Worm (Caenorhabditis elegans) whole organism, late embryonic: Measurements from ENCODE around the gene C09B9.7.

ENCODE experiments used
- C08G9.2 ChIP-seq: sonication (generic microtip); optimal IDR thresholded peaks from 2 replicates; lab custom pipeline; 2016; ENCODE audit warnings: mild to moderate bottlenecking, missing genetic modification characterization, moderate library complexity, missing compliant biosample characterization
- F13H6.1 ChIP-seq: sonication (generic microtip); optimal IDR thresholded peaks from 2 replicates; lab custom pipeline; 2016; ENCODE audit warnings: missing genetic modification characterization, missing compliant biosample characterization
- T23F11.4 ChIP-seq: fragments of 200-800 bp; sonication (Bioruptor generic); optimal IDR thresholded peaks from 2 replicates; lab custom pipeline; 2018; ENCODE audit warnings: mild to moderate bottlenecking, missing genetic modification characterization, missing compliant biosample characterization
- Y22D7AL.16 ChIP-seq: sonication (generic microtip); optimal IDR thresholded peaks from 2 replicates; lab custom pipeline; 2016; ENCODE audit warnings: missing genetic modification characterization, missing compliant biosample characterization
- ahr-1 ChIP-seq: sonication (generic microtip); optimal IDR thresholded peaks from 2 replicates; lab custom pipeline; 2016; ENCODE audit warnings: missing genetic modification characterization, missing compliant biosample characterization
- ama-1 ChIP-seq: fragments of 150-350 bp; optimal IDR thresholded peaks from 2 replicates; lab custom pipeline; 2014
- ceh-14 ChIP-seq: sonication (generic microtip); optimal IDR thresholded peaks from 2 replicates; lab custom pipeline; 2016; ENCODE audit warnings: missing genotype, missing genetic modification characterization, missing compliant biosample characterization
- ceh-18 ChIP-seq: sonication (generic microtip); optimal IDR thresholded peaks from 2 replicates; lab custom pipeline; 2016; ENCODE audit warnings: missing genetic modification characterization, missing compliant biosample characterization
- ceh-24 ChIP-seq: sonication (generic microtip); optimal IDR thresholded peaks from 2 replicates; lab custom pipeline; 2016; ENCODE audit warnings: mild to moderate bottlenecking, missing genetic modification characterization, missing compliant biosample characterization
- ceh-30 ChIP-seq: fragments of 150-350 bp; optimal IDR thresholded peaks from 2 replicates; lab custom pipeline; 2014; ENCODE audit warnings: missing biosample characterization, missing genetic modification characterization
- ceh-31 ChIP-seq: sonication (generic microtip); optimal IDR thresholded peaks from 2 replicates; lab custom pipeline; 2016; ENCODE audit warnings: missing genetic modification characterization, missing compliant biosample characterization
- ceh-6 ChIP-seq: fragments of 200-800 bp; sonication (Bioruptor generic); optimal IDR thresholded peaks from 2 replicates; lab custom pipeline; 2018; ENCODE audit warnings: mild to moderate bottlenecking, missing genetic modification characterization, missing compliant biosample characterization
- dmd-4 ChIP-seq: sonication (generic microtip); optimal IDR thresholded peaks from 2 replicates; lab custom pipeline; 2016; ENCODE audit warnings: borderline replicate concordance, missing genetic modification characterization, missing compliant biosample characterization
- elt-4 ChIP-seq: sonication (generic microtip); optimal IDR thresholded peaks from 2 replicates; lab custom pipeline; 2016; ENCODE audit warnings: missing genetic modification characterization, missing compliant biosample characterization
- eyg-1 ChIP-seq: sonication (generic microtip); optimal IDR thresholded peaks from 2 replicates; lab custom pipeline; 2016; ENCODE audit warnings: missing genotype, missing genetic modification characterization, missing compliant biosample characterization
- fkh-10 ChIP-seq: fragments of 150-350 bp; optimal IDR thresholded peaks from 2 replicates; lab custom pipeline; 2014; ENCODE audit warnings: missing biosample characterization, missing genetic modification reagents, missing genetic modification characterization
- fkh-6 ChIP-seq: sonication (generic microtip); optimal IDR thresholded peaks from 2 replicates; lab custom pipeline; 2016; ENCODE audit warnings: missing genetic modification characterization, missing compliant biosample characterization
- gmeb-2 ChIP-seq: sonication (generic microtip); optimal IDR thresholded peaks from 2 replicates; lab custom pipeline; 2016; ENCODE audit warnings: missing genetic modification characterization, inconsistent platforms, missing compliant biosample characterization
- hlh-13 ChIP-seq: fragments of 200-800 bp; sonication (Bioruptor generic); optimal IDR thresholded peaks from 2 replicates; lab custom pipeline; 2018; ENCODE audit warnings: mild to moderate bottlenecking, missing genetic modification characterization, missing compliant biosample characterization
- hlh-6 ChIP-seq: sonication (generic microtip); optimal IDR thresholded peaks from 2 replicates; lab custom pipeline; 2016; ENCODE audit warnings: missing genotype, missing genetic modification characterization, missing compliant biosample characterization
- hlh-8 ChIP-seq: sonication (generic microtip); optimal IDR thresholded peaks from 2 replicates; lab custom pipeline; 2016; ENCODE audit warnings: missing genotype, missing genetic modification characterization, missing compliant biosample characterization
- lim-6 ChIP-seq: sonication (generic microtip); optimal IDR thresholded peaks from 2 replicates; lab custom pipeline; 2016; ENCODE audit warnings: missing genetic modification characterization, missing compliant biosample characterization
- madf-2 ChIP-seq: sonication (generic microtip); optimal IDR thresholded peaks from 2 replicates; lab custom pipeline; 2017; ENCODE audit warnings: missing genetic modification characterization, missing compliant biosample characterization
- mec-3 ChIP-seq: sonication (generic microtip); optimal IDR thresholded peaks from 2 replicates; lab custom pipeline; 2016; ENCODE audit warnings: borderline replicate concordance, missing genetic modification characterization, missing compliant biosample characterization
- nfya-1 ChIP-seq: sonication (generic microtip); optimal IDR thresholded peaks from 2 replicates; lab custom pipeline; 2017; ENCODE audit warnings: missing genetic modification characterization, mild to moderate bottlenecking, missing compliant biosample characterization, antibody characterized with exemption, moderate library complexity
- nhr-11 ChIP-seq: fragments of 150-350 bp; optimal IDR thresholded peaks from 2 replicates; lab custom pipeline; 2014; ENCODE audit warnings: missing biosample characterization, missing genetic modification characterization
- npax-4 ChIP-seq: sonication (generic microtip); optimal IDR thresholded peaks from 2 replicates; lab custom pipeline; 2016; ENCODE audit warnings: missing genetic modification characterization, missing compliant biosample characterization
- pag-3 ChIP-seq: sonication (generic microtip); optimal IDR thresholded peaks from 2 replicates; lab custom pipeline; 2016; ENCODE audit warnings: missing compliant biosample characterization, missing genetic modification characterization, borderline replicate concordance
- pha-2 ChIP-seq: sonication (generic microtip); optimal IDR thresholded peaks from 2 replicates; lab custom pipeline; 2017; ENCODE audit warnings: mild to moderate bottlenecking, missing genetic modification characterization, missing compliant biosample characterization
- pha-4 ChIP-seq: fragments of 150-350 bp; optimal IDR thresholded peaks from 2 replicates; lab custom pipeline; 2018; ENCODE audit warnings: missing biosample characterization, missing genetic modification reagents, missing genetic modification characterization
- pqm-1 ChIP-seq: sonication (generic microtip); optimal IDR thresholded peaks from 2 replicates; lab custom pipeline; 2016; ENCODE audit warnings: missing genetic modification characterization, missing compliant biosample characterization
- pros-1 ChIP-seq: fragments of 150-350 bp; optimal IDR thresholded peaks from 2 replicates; lab custom pipeline; 2014; ENCODE audit warnings: missing biosample characterization, missing genetic modification reagents, missing genetic modification characterization
- ref-2 ChIP-seq: sonication (generic microtip); optimal IDR thresholded peaks from 2 replicates; lab custom pipeline; 2016; ENCODE audit warnings: missing genetic modification characterization, missing compliant biosample characterization
- rnt-1 ChIP-seq: sonication (generic microtip); optimal IDR thresholded peaks from 2 replicates; lab custom pipeline; 2016; ENCODE audit warnings: missing genetic modification characterization, missing compliant biosample characterization
- sdc-2 ChIP-seq: sonication (generic microtip); optimal IDR thresholded peaks from 2 replicates; lab custom pipeline; 2016; ENCODE audit warnings: missing genotype, missing genetic modification characterization, missing compliant biosample characterization
- sox-2 ChIP-seq: fragments of 200-800 bp; sonication (Bioruptor generic); IDR thresholded peaks from 2 replicates; pipeline ENCODE4 v1.3.6; 2022; ENCODE audit warnings: missing genetic modification reagents, missing genetic modification characterization, missing compliant biosample characterization
- sox-4 ChIP-seq: sonication (generic microtip); optimal IDR thresholded peaks from 2 replicates; lab custom pipeline; 2017; ENCODE audit warnings: mild to moderate bottlenecking, missing genetic modification characterization, inconsistent platforms, missing compliant biosample characterization
- syd-9 ChIP-seq: sonication (generic microtip); optimal IDR thresholded peaks from 2 replicates; lab custom pipeline; 2016; ENCODE audit warnings: mild to moderate bottlenecking, missing genetic modification characterization, moderate library complexity, missing compliant biosample characterization
- tbx-7 ChIP-seq: sonication (generic microtip); optimal IDR thresholded peaks from 2 replicates; lab custom pipeline; 2016; ENCODE audit warnings: missing genotype, missing genetic modification characterization, missing compliant biosample characterization
- ttx-3 ChIP-seq: sonication (generic microtip); optimal IDR thresholded peaks from 2 replicates; lab custom pipeline; 2016; ENCODE audit warnings: missing genetic modification reagents, missing genetic modification characterization, missing compliant biosample characterization
- unc-42 ChIP-seq: sonication (generic microtip); optimal IDR thresholded peaks from 2 replicates; lab custom pipeline; 2016; ENCODE audit warnings: missing genotype, missing genetic modification characterization, missing compliant biosample characterization
- unc-55 ChIP-seq: sonication (generic microtip); optimal IDR thresholded peaks from 2 replicates; lab custom pipeline; 2017; ENCODE audit warnings: missing biosample characterization, missing genetic modification reagents, missing genetic modification characterization
- unc-86 ChIP-seq: sonication (generic microtip); optimal IDR thresholded peaks from 2 replicates; lab custom pipeline; 2016; ENCODE audit warnings: missing genetic modification characterization, missing compliant biosample characterization
- zip-5 ChIP-seq: sonication (generic microtip); optimal IDR thresholded peaks from 2 replicates; lab custom pipeline; 2016; ENCODE audit warnings: missing genetic modification characterization, missing compliant biosample characterization

Gene C09B9.7

DNA sequence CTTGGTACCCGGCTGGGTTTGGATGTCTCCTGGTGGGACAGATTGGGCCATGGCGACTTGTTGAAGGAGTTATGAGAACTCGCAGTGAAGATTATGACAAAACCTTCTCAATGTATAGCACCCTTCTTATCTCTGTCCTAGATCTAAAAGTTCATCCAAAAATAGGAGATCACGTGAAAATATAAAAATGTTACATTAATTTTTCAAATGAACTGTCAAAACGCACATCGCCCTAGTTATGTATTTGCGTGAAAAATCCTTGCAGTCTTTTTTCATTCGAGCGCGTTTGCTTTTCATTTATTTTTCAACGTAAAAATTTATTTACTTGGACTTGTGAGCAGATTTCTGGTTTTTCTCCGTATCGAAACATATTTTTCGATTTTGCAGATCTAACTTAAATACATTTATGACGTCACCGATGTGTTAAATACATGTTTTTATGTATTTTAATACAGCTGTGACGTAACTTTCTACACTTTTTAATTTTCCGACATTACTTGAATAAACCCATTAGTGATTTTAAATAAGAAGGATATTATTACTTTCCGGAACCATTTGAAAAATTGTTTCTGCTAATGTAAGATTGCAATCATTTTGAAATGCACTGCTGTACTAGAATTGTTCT, 4.8 kb downstream of the C09B9.7 start, which contains the start of gene msp-55:
Gene msp-55, minus strand, starts transcription at position 51 of the 625 bp plus-strand sequence.
- TF ChIP-seq pha-4 (tag; lab: Kevin White, UChicago) (no peak), T23F11.4 (GFP tag; lab: Kevin White, UChicago) (no peak)

DNA sequence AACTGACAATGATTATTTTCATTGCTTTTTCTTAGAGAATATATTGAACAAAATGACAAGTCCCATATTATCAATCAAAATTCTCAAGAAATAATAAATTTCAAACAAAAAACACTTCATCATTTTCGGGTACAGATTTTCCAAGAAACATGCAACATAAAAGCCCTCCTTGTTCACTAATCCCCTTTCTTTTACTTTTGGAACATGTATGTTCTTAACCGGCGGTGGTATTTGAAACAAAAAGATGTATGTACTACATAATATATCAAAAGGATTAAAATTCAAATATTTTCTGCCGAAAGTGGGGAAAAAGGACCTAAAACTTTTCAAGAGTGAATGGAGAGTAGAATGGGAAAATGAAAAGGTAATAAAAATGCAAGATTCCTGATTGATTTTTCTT, 6.6 kb downstream of the C09B9.7 start:
- TF ChIP-seq hlh-6 (tag; lab: Kevin White, UChicago), result no peak
- TF ChIP-seq sox-4 (tag; lab: Kevin White, UChicago), result no peak
- TF ChIP-seq rnt-1 (tag; lab: Kevin White, UChicago), result no peak
- no peak for TF ChIP-seq tbx-7 (tag; lab: Kevin White, UChicago)
- no peak for TF ChIP-seq madf-2 (tag; lab: Kevin White, UChicago)
- TF ChIP-seq nfya-1, result no peak
- no peak for TF ChIP-seq lim-6 (tag; lab: Kevin White, UChicago)
- TF ChIP-seq hlh-13 (GFP tag; lab: Kevin White, UChicago), result no peak
- no peak for TF ChIP-seq ceh-30

DNA sequence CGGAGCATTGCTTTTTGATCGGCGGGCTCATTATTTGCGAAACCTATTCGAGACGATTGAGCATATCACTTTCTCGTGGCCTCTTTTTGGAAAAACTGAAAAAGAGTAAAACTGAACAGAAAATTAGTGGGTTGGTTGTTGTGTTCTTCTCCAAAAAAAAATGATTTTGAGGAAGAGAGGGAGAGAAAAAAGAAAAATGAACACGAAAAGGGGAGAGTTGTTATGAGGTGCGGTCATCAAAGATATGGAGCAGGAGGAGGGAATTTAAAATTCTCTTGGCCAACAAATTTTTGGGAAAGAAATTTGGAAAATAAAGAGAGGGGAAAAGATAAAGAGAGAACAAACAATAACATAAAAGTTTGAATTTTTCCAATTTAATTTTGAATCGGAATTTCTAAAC, 15.5 kb downstream of the C09B9.7 start, which contains the start of gene hot-9:
Gene hot-9, minus strand, starts transcription at position 101 of the 400 bp plus-strand sequence.
- TF ChIP-seq syd-9 (tag; lab: Kevin White, UChicago) (no peak), unc-42 (no peak), pag-3 (tag; lab: Kevin White, UChicago) (no peak), fkh-6 (no peak), unc-55 (GFP tag; lab: Kevin White, UChicago) (no peak), ceh-31 (tag; lab: Kevin White, UChicago) (no peak)

DNA sequence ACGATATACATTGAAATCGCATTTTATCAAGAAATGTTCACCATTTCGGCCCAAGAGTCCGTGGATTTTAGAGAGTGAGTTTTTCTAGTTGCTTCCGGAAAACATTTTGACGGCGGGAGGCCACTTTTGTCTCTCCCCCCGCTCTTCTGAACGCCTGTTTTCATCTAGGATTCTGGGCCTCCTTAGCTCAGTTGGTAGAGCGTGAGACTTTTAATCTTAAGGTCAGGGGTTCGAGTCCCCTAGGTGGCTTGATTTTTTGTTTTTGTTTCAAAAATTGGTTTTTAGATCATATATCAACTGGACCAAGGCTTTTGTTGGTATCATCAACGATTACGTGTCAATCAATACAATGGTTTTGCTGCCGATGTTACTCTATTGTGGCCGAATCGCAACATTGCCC, 22.1 kb downstream of the C09B9.7 start:
- TF ChIP-seq zip-5 (no peak), nfya-1 (peak; percentile 3), fkh-10 (GFP tag; lab: Kevin White, UChicago) (no peak), ceh-24 (tag; lab: Kevin White, UChicago) (no peak), sox-2 (GFP tag; lab: Robert Waterston, UW) (no peak), nhr-11 (tag; lab: Kevin White, UChicago) (no peak), pqm-1 (tag; lab: Kevin White, UChicago) (no peak), Y22D7AL.16 (tag; lab: Kevin White, UChicago) (no peak), pha-4 (tag; lab: Kevin White, UChicago) (no peak), npax-4 (tag; lab: Kevin White, UChicago) (no peak), lim-6 (tag; lab: Kevin White, UChicago) (no peak), unc-55 (GFP tag; lab: Kevin White, UChicago) (no peak), ceh-31 (tag; lab: Kevin White, UChicago) (no peak), pag-3 (tag; lab: Kevin White, UChicago) (no peak), F13H6.1 (no peak), tbx-7 (tag; lab: Kevin White, UChicago) (no peak), rnt-1 (tag; lab: Kevin White, UChicago) (no peak), eyg-1 (no peak), elt-4 (no peak), gmeb-2 (tag; lab: Kevin White, UChicago) (peak; percentile 38), C08G9.2 (tag; lab: Kevin White, UChicago) (no peak), ama-1 (lab: Kevin White, UChicago) (no peak), sox-4 (tag; lab: Kevin White, UChicago) (peak; percentile 29), sdc-2 (tag; lab: Kevin White, UChicago) (no peak), madf-2 (tag; lab: Kevin White, UChicago) (no peak), ceh-18 (tag; lab: Kevin White, UChicago) (no peak), ahr-1 (tag; lab: Kevin White, UChicago) (no peak), ceh-6 (GFP tag; lab: Kevin White, UChicago) (peak; percentile 21), pha-2 (no peak), hlh-8 (no peak), hlh-13 (GFP tag; lab: Kevin White, UChicago) (no peak), dmd-4 (tag; lab: Kevin White, UChicago) (no peak), ref-2 (tag; lab: Kevin White, UChicago) (no peak), ceh-30 (no peak), ttx-3 (peak; percentile 39), pros-1 (tag; lab: Kevin White, UChicago) (no peak), unc-86 (tag; lab: Kevin White, UChicago) (no peak), unc-42 (no peak), syd-9 (tag; lab: Kevin White, UChicago) (no peak), mec-3 (no peak), hlh-6 (tag; lab: Kevin White, UChicago) (no peak), ceh-14 (tag; lab: Kevin White, UChicago) (no peak)
